Worm (Caenorhabditis elegans) whole organism, dauer: ENCODE measurements around the gene scl-7.

Experiments
- unc-62 ChIP-seq: sonication (generic microtip); optimal IDR thresholded peaks from 2 replicates; lab custom pipeline; 2017; ENCODE audit warnings: missing biosample characterization, missing genetic modification reagents, missing genetic modification characterization

Gene scl-7

DNA sequence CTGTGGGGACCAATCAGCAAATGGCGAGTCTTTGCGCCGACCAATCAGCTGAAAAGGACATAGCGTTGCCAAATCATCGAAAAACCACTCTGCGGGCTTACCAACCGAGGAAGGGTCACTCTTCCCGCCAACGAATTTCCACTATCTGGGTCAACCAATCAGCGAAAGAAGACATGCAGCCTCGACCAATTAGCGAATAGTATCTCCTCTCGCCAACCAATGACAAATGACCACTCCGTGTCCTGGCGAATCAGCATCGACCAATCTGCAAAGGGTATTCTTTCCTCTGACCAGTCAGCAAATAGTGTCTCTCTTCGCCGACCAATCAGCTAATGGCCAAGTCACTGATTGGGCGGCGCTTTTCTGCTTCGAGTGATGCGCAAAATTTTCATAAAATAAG is 28.8 kb upstream of the scl-7 start:
- TF ChIP-seq unc-62 (GFP tag; lab: Kevin White, UChicago) = no peak

DNA sequence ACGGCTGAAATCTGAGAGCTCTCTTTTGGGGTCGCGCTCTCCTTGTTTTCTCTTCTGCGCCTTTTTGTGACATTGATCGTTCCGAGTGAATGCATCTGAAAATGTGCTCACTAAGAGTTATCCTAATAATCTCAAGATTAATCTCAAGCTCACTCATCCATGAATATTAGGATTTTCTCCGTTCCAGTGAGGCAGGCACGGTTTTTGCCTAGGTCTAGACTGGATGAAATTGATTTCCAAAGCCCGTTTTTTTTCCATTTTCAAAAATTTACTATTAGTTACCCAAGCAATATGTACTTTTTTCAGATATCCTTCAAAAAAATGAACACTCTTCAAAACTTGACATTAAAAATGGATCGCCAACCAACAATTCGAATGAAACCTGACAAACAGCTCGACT is 28.2 kb upstream of the scl-7 start, which contains the start of gene amt-2:
Gene amt-2 (plus strand): TSS at position 301 of the 400 bp plus-strand sequence.
- TF ChIP-seq unc-62 (GFP tag; lab: Kevin White, UChicago) = no peak

DNA sequence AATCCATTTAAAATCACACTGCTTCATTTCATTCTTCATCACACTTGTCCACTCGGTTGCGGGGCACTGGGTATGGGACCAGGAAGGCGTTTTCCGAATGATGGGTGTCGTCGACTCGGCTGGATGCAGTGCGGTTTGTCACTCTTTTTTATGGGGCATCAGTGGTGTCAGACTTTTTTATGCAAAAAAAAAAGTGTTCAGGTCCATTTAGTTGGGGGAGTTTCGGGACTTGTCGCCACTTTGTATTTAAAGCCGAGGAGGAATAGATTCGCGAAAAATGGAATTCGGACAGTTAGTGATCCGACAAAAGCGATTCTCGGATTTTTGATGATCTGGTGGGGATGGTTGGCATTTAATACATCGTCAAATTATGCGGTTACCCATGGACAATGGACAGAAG is 25.3 kb upstream of the scl-7 start:
- no peak for TF ChIP-seq unc-62 (GFP tag; lab: Kevin White, UChicago)

DNA sequence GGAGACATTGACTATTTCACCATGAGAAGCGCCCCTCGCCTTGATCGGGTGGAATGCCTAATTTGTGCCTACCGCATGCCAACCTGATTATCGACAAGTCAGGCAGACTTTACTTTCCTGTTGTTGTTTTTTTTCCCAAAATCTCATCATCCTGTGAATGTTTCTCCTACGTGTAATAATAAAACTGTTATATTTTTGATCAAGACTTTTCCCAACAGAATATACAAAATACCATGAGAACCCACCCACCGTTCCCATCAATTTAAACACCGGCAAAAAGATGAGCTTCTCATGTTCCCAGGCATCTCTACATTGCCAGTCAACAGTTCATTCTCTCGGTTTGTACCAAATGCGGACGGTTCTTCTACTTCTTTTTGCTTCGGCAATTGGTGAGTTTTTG is 23.4 kb upstream of the scl-7 start, which contains the start of gene scl-9:
Gene scl-9 (plus strand): TSS at position 301 of the 400 bp plus-strand sequence.
- TF ChIP-seq unc-62 (GFP tag; lab: Kevin White, UChicago) = no peak

DNA sequence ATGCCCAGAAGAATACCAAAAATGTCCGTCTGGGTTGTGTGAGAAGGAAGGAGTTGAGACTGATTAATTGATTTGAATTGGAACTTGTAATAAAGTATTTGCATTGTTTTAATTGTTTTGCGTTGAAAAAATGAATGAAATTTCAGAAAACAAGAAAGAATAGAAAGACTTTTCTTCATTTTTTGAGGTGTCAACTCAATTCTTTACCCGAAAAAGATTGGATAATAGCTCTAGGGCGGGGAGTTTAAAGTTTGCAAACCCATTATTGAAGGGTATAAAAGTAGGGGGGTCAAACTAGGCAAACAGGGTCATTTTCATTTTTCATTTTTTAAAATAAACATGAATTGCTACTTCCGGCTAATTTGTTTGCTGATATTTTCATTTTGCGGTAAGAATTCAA is 22.1 kb upstream of the scl-7 start, which contains the start of gene scl-10:
Gene scl-10 (plus strand): TSS at position 301 of the 400 bp plus-strand sequence.
- TF ChIP-seq unc-62 (GFP tag; lab: Kevin White, UChicago) = no peak

DNA sequence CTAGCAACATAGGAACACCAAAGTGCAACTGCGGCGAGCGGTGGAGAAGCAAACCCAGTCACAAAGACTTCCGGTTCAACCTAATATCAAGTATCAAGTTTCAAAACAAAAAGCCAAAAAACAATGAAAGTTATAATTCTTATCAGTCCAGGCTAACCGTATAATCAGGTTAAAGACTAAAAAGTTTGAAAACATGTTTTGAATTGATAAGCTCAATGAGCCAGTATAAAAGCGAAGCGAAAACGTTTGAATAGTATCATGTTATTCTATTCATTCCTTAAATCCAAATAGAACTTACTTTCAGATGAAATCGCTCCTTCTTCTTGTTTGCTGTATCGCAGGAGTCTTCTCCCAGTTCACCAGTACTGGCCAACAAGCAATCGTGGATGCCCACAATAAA is 19.2 kb upstream of the scl-7 start, which contains the start of gene scl-11:
Gene scl-11 (plus strand): TSS at position 301 of the 400 bp plus-strand sequence.
- no peak for TF ChIP-seq unc-62 (GFP tag; lab: Kevin White, UChicago)

DNA sequence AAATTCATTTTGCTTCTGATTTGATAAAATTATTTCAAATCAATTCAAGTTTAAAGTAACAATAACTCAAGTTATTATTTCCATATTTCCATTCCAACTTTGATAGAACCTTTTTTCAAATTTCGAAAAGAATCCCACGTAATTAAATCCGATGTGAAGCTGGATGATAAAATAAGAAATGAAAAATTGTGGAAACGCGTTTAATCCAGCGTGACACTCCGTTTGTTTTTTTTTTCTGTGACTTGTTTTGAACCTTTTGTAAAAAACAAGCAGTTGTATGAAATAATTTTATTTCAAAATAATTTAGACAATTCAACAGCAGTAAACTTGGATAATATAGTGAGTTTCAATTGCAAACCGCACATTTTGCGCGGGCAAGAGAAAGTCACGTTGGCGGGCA is 17.7 kb upstream of the scl-7 start, which contains the start of gene F49E11.7:
Gene F49E11.7 (plus strand): TSS at position 301 of the 400 bp plus-strand sequence.
- no peak for TF ChIP-seq unc-62 (GFP tag; lab: Kevin White, UChicago)

DNA sequence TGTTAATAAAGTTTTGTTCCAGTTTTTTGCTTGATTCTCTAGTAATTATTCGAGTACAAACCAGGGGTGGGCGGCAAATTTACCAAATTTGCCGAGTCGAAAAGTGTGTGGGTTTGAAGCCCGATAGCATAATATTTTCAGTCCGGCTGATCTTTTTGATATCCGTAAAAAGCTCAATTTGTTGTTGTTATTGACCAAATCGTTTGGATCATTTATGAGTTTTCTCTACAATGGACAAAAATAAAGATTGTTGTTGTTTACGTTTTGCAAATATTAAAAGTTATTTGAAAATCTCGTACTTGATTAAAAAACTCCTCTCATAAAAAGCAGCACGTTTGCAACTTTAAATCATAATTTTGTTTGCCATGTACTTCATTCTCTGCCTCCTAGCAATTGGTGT is 14.2 kb upstream of the scl-7 start, which contains the start of gene scl-1:
Gene scl-1 (plus strand): TSS at position 301 of the 400 bp plus-strand sequence.
- no peak for TF ChIP-seq unc-62 (GFP tag; lab: Kevin White, UChicago)

DNA sequence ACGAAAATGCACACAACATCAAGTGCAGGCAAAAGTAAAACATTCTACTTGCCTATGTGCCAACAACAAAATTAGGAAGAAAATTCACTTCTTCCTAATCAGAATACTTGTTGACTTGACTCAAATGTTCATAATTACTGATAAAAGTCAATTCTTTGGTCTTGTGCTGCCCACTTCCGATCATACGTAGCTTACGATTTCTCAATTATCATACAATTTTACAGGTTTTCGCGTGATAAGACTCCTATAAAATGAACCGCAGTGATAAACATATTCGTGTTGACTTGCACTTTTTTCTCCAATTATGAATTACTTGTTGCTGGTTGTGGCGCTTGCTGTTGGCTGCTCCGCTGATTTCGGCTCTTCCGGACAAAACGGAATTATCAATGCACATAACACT is 12.8 kb upstream of the scl-7 start, which contains the start of gene scl-2:
Gene scl-2 (plus strand): TSS at position 293 of the 400 bp plus-strand sequence.
- TF ChIP-seq unc-62 (GFP tag; lab: Kevin White, UChicago) = no peak

DNA sequence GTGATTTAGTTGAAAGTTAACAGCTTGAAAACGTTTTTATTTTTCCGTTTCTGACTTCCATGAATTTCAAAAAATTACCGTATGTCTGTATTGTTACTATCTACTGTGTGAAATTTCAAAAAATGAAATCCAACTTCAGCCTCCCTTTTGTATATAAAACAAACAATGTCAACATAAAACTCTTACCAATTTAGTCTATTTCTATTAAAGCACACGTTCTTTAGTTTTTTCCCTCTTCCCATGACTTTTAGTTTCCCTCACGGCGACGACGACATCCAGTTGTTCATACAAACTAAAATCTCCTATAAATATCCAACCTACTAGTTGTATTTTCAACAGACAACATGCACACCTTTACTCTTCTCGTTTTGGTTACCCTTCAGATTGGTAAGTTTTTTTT is 11.0 kb upstream of the scl-7 start, which contains the start of gene scl-3:
Gene scl-3 (plus strand): TSS at position 301 of the 400 bp plus-strand sequence.
- no peak for TF ChIP-seq unc-62 (GFP tag; lab: Kevin White, UChicago)

DNA sequence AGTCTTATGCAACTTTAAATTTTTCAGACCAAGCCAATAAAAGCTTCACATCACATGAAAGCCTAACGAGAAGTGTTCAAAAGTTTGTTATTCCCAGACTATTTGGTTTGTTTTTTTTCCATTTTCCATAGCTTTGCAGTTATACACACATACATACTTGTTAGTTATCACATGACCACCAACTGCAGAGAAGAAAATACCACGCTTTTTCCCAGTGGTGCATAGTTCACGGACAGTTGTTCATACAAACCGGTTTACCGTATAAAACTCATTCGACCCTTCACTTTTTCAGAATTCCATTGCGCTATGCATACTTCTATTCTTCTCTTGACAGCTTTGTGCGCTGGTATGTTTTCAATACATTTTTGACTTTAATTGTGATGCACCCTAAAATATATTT is 6.5 kb upstream of the scl-7 start, which contains the start of gene scl-5:
Gene scl-5 (plus strand): TSS at position 301 of the 400 bp plus-strand sequence.
- no peak for TF ChIP-seq unc-62 (GFP tag; lab: Kevin White, UChicago)

DNA sequence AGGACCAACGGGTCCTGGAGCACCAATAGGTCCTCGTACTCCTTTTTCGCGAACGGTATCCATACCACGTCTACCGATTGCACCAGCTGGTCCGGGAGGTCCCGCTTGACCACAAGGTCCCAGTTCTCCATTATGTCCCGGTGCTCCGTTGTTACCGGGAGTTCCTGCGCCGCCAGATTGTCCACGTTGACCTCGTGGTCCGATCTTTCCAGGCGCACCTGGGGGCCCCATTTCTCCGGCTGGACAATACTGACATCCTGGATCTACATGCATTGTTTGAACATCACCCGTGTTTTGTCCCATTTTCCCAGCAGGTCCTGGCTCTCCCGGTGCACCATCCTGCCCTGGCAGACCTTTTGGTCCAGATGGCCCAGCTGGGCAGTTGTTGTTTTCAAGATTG is 4.2 kb upstream of the scl-7 start:
- TF ChIP-seq unc-62 (GFP tag; lab: Kevin White, UChicago) = no peak

DNA sequence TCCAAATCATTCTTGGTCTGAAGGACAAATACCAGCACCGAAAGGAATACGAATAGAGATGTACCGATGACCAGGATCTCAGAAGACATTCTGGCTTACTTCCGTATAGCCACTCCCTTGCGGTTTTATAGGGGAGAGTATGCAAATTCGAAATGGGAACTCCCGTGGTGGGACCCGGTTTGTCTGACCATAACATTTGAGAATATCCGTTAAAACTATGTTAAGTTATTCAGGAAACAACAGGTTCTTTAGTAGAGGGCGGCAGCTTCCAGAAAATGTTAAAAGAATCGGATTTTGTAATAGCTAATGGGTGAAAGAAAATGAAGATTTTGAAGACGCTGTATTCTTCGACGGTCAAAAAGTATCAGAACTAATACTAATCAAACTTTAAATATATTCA is 3.0 kb upstream of the scl-7 start, which contains the start of gene col-131:
Gene col-131 (minus strand): TSS at position 101 of the 400 bp plus-strand sequence.
- no peak for TF ChIP-seq unc-62 (GFP tag; lab: Kevin White, UChicago)

DNA sequence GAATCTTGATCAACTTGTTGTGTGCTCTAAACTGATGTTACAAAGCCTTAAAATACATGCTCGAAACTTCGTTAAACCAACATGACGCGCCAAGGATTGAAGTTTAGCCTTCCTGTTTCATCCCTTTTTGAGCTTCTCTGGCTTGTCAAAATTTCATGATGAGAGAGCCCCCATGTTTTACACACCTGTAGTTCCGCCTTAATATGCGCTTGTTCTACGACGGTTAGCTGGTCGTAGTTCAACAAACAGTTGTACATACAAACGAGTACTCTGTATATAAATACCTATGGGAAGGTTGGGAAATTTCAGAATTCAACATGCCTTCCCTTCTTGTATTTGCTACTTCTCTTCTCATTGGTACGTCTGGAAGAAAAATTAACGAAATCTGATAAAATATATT is 1.8 kb upstream of the scl-7 start, which contains the start of gene scl-6:
Gene scl-6 (plus strand): TSS at position 301 of the 400 bp plus-strand sequence.
- TF ChIP-seq unc-62 (GFP tag; lab: Kevin White, UChicago) = no peak

DNA sequence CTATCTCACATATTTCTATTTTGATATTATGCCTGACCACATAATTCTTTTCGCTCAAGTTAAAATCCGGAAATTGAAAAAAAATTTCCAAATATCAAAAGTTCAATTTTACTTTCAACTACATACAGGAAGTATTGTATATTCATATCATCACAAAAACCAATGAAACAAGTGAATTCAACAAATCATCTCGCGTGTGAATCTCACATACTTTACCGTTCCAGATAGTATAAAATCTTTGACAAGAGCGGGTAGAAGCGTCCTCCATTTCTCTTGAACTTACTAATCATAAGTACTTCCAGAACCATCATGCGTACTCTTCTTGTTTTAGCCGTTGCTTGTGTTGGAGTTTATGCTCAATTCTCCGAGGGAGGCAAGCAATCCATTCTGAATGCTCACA is 1.2 kb downstream of the scl-7 start, which contains the start of gene scl-8:
Gene scl-8 (plus strand): TSS at position 301 of the 400 bp plus-strand sequence.
- TF ChIP-seq unc-62 (GFP tag; lab: Kevin White, UChicago) = no peak

DNA sequence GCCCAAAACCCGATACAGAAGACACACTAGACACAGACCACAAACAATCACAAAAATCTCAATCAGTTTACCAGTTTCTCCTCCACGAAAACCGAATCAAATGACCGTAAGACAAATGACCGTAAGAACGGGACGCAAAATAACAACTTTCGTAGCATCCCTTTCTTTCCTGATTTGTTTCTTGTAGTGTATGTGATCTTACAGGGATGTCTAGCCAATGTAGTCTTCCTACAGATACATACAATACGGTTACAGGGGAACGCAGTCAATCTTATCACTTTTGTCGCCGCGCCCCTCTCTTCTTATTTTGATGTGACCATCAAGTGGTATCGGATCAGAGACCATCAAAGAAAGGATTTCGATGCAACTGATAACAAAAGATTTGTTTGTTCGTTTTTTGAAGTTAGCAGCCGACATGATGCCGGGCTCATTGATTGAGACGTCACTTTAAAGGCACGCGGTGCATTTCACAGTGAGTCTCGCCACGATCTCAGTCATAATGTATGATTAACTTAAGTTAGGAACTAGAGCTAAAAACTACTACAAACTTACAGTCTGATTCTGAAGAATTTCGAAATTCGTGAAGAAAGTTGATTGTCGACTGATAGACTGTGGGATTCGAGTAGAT is 5.5 kb downstream of the scl-7 start:
- no peak for TF ChIP-seq unc-62 (GFP tag; lab: Kevin White, UChicago)
